Worm (Caenorhabditis elegans) whole organism, L4 larva: Measurements from ENCODE around the gene cmtr-1.
A peak's percentile ranks its signal among the peaks of the same experiment; 100 is the strongest.

ENCODE experiments used
- F26F4.8 ChIP-seq: fragments of 200-800 bp; sonication (Bioruptor generic); conservative IDR thresholded peaks from 2 replicates; pipeline ENCODE4 v1.3.6; 2022; ENCODE audit warnings: missing genetic modification characterization, missing compliant biosample characterization
- F37D6.2 ChIP-seq: sonication (generic microtip); optimal IDR thresholded peaks from 2 replicates; lab custom pipeline; 2016; ENCODE audit warnings: mild to moderate bottlenecking, missing genetic modification characterization, missing compliant biosample characterization
- T20F7.1 ChIP-seq: fragments of 200-800 bp; sonication (Bioruptor generic); optimal IDR thresholded peaks from 2 replicates; lab custom pipeline; 2018; ENCODE audit warnings: mild to moderate bottlenecking, missing genetic modification characterization, missing compliant biosample characterization
- T26A8.4 ChIP-seq: fragments of 200-800 bp; sonication (Bioruptor generic); IDR thresholded peaks from 2 replicates; pipeline ENCODE4 v1.3.6; 2022; ENCODE audit warnings: missing genetic modification characterization, missing compliant biosample characterization
- Y5F2A.4 ChIP-seq: fragments of 200-800 bp; sonication (Bioruptor generic); optimal IDR thresholded peaks from 2 replicates; lab custom pipeline; 2018; ENCODE audit warnings: mild to moderate bottlenecking, missing genetic modification characterization, missing compliant biosample characterization
- ZK546.5 ChIP-seq, 2 experiments: sonication (generic microtip); optimal IDR thresholded peaks; 2 replicates each; lab custom pipeline; 2017; ENCODE audit warnings: missing biosample characterization in 2 of 2, missing genetic modification characterization in 2 of 2
- aha-1 ChIP-seq: fragments of 150-350 bp; peaks from one replicate; lab custom pipeline; 2014; ENCODE audit warnings: missing biosample characterization, missing genetic modification characterization
- ama-1 ChIP-seq: fragments of 150-350 bp; optimal IDR thresholded peaks from 2 replicates; lab custom pipeline; 2014; ENCODE audit warnings: inconsistent platforms, mixed read lengths
- arid-1 ChIP-seq: fragments of 200-800 bp; sonication (Bioruptor generic); conservative IDR thresholded peaks from 2 replicates; pipeline ENCODE4 v1.3.6; 2022; ENCODE audit warnings: missing genetic modification reagents, missing genetic modification characterization, missing compliant biosample characterization
- ceh-20 ChIP-seq: fragments of 200-800 bp; sonication (Bioruptor generic); IDR thresholded peaks from 2 replicates; pipeline ENCODE4 v1.3.6; 2022; ENCODE audit warnings: missing genetic modification reagents, missing genetic modification characterization, missing compliant biosample characterization
- ctbp-1 ChIP-seq: fragments of 200-800 bp; sonication (Bioruptor generic); IDR thresholded peaks from 2 replicates; pipeline ENCODE4 v1.3.6; 2022; ENCODE audit warnings: missing genetic modification reagents, missing genetic modification characterization, missing compliant biosample characterization
- daf-16 ChIP-seq, 3 experiments: sonication (generic microtip); optimal IDR thresholded peaks; 2 replicates each; lab custom pipeline; 2016 to 2017; ENCODE audit warnings: missing genetic modification characterization in 3 of 3, missing genetic modification reagents in 3 of 3, mild to moderate bottlenecking in 2 of 3, missing compliant biosample characterization in 2 of 3, missing biosample characterization in 1 of 3, moderate library complexity in 1 of 3
- dmd-6 ChIP-seq: fragments of 200-800 bp; sonication (Bioruptor generic); IDR thresholded peaks from 2 replicates; pipeline ENCODE4 v1.3.6; 2022; ENCODE audit warnings: missing genetic modification reagents, missing genetic modification characterization, missing compliant biosample characterization
- egl-43 ChIP-seq: fragments of 200-800 bp; sonication (Bioruptor generic); IDR thresholded peaks from 2 replicates; pipeline ENCODE4 v1.3.6; 2022; ENCODE audit warnings: missing genetic modification reagents, missing genetic modification characterization, missing compliant biosample characterization
- hlh-11 ChIP-seq: fragments of 200-800 bp; sonication (Bioruptor generic); optimal IDR thresholded peaks from 2 replicates; lab custom pipeline; 2018; ENCODE audit warnings: mild to moderate bottlenecking, missing genetic modification characterization, missing compliant biosample characterization
- hlh-30 ChIP-seq: sonication (generic microtip); optimal IDR thresholded peaks from 2 replicates; lab custom pipeline; 2017; ENCODE audit warnings: antibody characterized with exemption, mild to moderate bottlenecking, missing genetic modification characterization, missing compliant biosample characterization; ENCODE audit not compliant: insufficient read depth
- hmg-1.1 ChIP-seq: fragments of 200-800 bp; sonication (Bioruptor generic); IDR thresholded peaks from 2 replicates; pipeline ENCODE4 v1.3.6; 2022; ENCODE audit warnings: missing genetic modification reagents, missing genetic modification characterization, missing compliant biosample characterization
- lin-1 ChIP-seq: fragments of 200-800 bp; sonication (Bioruptor generic); IDR thresholded peaks from 2 replicates; pipeline ENCODE4 v1.3.6; 2022; ENCODE audit warnings: missing genetic modification reagents, missing genetic modification characterization, missing compliant biosample characterization
- lin-15B ChIP-seq: fragments of 150-350 bp; sonication (generic microtip); optimal IDR thresholded peaks from 3 replicates; lab custom pipeline; 2014; ENCODE audit warnings: missing biosample characterization, missing genetic modification characterization
- lin-39 ChIP-seq: fragments of 150-350 bp; optimal IDR thresholded peaks from 2 replicates; lab custom pipeline; 2014; ENCODE audit warnings: missing biosample characterization, missing genetic modification reagents, missing genetic modification characterization
- madf-5 ChIP-seq, 2 experiments: fragments of 200-800 bp; sonication (Bioruptor generic); IDR thresholded peaks; 2 replicates each; pipeline ENCODE4 v1.3.6; 2022; ENCODE audit warnings: missing compliant biosample characterization in 2 of 2, missing genetic modification characterization in 2 of 2
- mdl-1 ChIP-seq, 2 experiments: fragments of 150-350 bp in 1 of 2; sonication (generic microtip) in 1 of 2; optimal IDR thresholded peaks; 2 replicates each; lab custom pipeline; 2014 to 2017; ENCODE audit warnings: missing biosample characterization in 2 of 2, missing genetic modification characterization in 2 of 2
- mes-2 ChIP-seq: sonication (generic microtip); optimal IDR thresholded peaks from 2 replicates; lab custom pipeline; 2016; ENCODE audit warnings: missing genotype, mild to moderate bottlenecking, missing genetic modification characterization, missing compliant biosample characterization; ENCODE audit not compliant: poor library complexity, severe bottlenecking
- nhr-10 ChIP-seq: fragments of 150-350 bp; optimal IDR thresholded peaks from 2 replicates; lab custom pipeline; 2014; ENCODE audit warnings: missing biosample characterization, missing genetic modification characterization
- nhr-42 ChIP-seq: fragments of 200-800 bp; sonication (Bioruptor generic); IDR thresholded peaks from 2 replicates; pipeline ENCODE4 v1.3.6; 2022; ENCODE audit warnings: missing genetic modification characterization, missing compliant biosample characterization
- nhr-77 ChIP-seq: fragments of 150-350 bp; optimal IDR thresholded peaks from 2 replicates; lab custom pipeline; 2014; ENCODE audit warnings: missing biosample characterization, missing genetic modification characterization
- php-3 ChIP-seq: fragments of 200-800 bp; sonication (Bioruptor generic); IDR thresholded peaks from 2 replicates; pipeline ENCODE4 v1.3.6; 2022; ENCODE audit warnings: missing genetic modification reagents, missing genetic modification characterization, missing compliant biosample characterization
- set-16 ChIP-seq: fragments of 200-800 bp; sonication (Bioruptor generic); IDR thresholded peaks from 2 replicates; pipeline ENCODE4 v1.3.6; 2022; ENCODE audit warnings: missing genetic modification reagents, missing genetic modification characterization, missing compliant biosample characterization
- skn-1 ChIP-seq: fragments of 150-350 bp; optimal IDR thresholded peaks from 2 replicates; lab custom pipeline; 2014; ENCODE audit warnings: missing biosample characterization, missing genetic modification characterization
- snpc-4 ChIP-seq: fragments of 150-350 bp; optimal IDR thresholded peaks from 2 replicates; lab custom pipeline; 2014; ENCODE audit warnings: missing biosample characterization, missing genetic modification characterization
- tag-97 ChIP-seq: fragments of 200-800 bp; sonication (Bioruptor generic); IDR thresholded peaks from 2 replicates; pipeline ENCODE4 v1.3.6; 2022; ENCODE audit warnings: missing genetic modification characterization, missing compliant biosample characterization
- vab-7 ChIP-seq: fragments of 200-800 bp; sonication (Bioruptor generic); IDR thresholded peaks from 2 replicates; pipeline ENCODE4 v1.3.6; 2022; ENCODE audit warnings: missing genetic modification reagents, missing genetic modification characterization, missing compliant biosample characterization
- zag-1 ChIP-seq: fragments of 150-350 bp; optimal IDR thresholded peaks from 2 replicates; lab custom pipeline; 2014; ENCODE audit warnings: missing biosample characterization, missing genetic modification characterization
- zip-2 ChIP-seq: fragments of 150-350 bp; optimal IDR thresholded peaks from 2 replicates; lab custom pipeline; 2014; ENCODE audit warnings: missing biosample characterization, missing genetic modification characterization

Gene cmtr-1

ce11 chrII:15026389-15026788 is 475 bp downstream of the cmtr-1 start:
- TF ChIP-seq lin-1 (GFP tag; lab: Robert Waterston, UW), result no peak
- TF ChIP-seq nhr-42 (GFP tag; lab: Robert Waterston, UW), result 0 out of 2 replicates have a peak, but pooled peaks have one; percentile 54
- peak; percentile 87 for TF ChIP-seq set-16 (GFP tag; lab: Robert Waterston, UW)
- no peak for TF ChIP-seq lin-15B (tag; lab: Kevin White, UChicago)
- no peak for TF ChIP-seq tag-97 (GFP tag; lab: Robert Waterston, UW)
- TF ChIP-seq F37D6.2 (tag; lab: Kevin White, UChicago), result no peak
- no peak for TF ChIP-seq nhr-10
- no peak for TF ChIP-seq T26A8.4
- TF ChIP-seq vab-7 (GFP tag; lab: Robert Waterston, UW), result no peak
- no peak for TF ChIP-seq lin-39 (tag; lab: Kevin White, UChicago)
- TF ChIP-seq, all 104 proteins: peak for 2

ce11 chrII:15037782-15038181 is 11.9 kb downstream of the cmtr-1 start, which contains the start of gene Y53F4B.14:
Gene Y53F4B.14 (plus strand): TSS chrII:15037991.
- TF ChIP-seq nhr-42 (GFP tag; lab: Robert Waterston, UW) (0 out of 2 replicates have a peak, but pooled peaks have one; percentile 7), nhr-77 (tag; lab: Kevin White, UChicago) (no peak), zip-2 (tag; lab: Kevin White, UChicago) (peak; percentile 81)

ce11 chrII:15039104-15039503 is 13.2 kb downstream of the cmtr-1 start, which contains the start of gene trip-4:
Gene trip-4 (plus strand): TSS chrII:15039404.
- no peak for TF ChIP-seq dmd-6 (GFP tag; lab: Robert Waterston, UW)
- no peak for TF ChIP-seq ZK546.5 (tag; optimal IDR thresholded peaks at IDR 0.05; lab: Kevin White, UChicago)
- TF ChIP-seq nhr-10, result no peak
- TF ChIP-seq daf-16 (GFP tag; optimal IDR thresholded peaks at IDR 0.05; lab: Kevin White, UChicago), result no peak
- TF ChIP-seq daf-16 (tag; optimal IDR thresholded peaks at IDR 0.05; lab: Kevin White, UChicago), result no peak
- TF ChIP-seq madf-5 (GFP tag; IDR thresholded peaks at IDR 0.05; lab: Robert Waterston, UW), result no peak
- no peak for TF ChIP-seq ama-1 (lab: Kevin White, UChicago)
- TF ChIP-seq mes-2, result no peak
- no peak for TF ChIP-seq T20F7.1 (GFP tag; lab: Kevin White, UChicago)
- TF ChIP-seq mdl-1 (tag; optimal IDR thresholded peaks at IDR 0.05; lab: Kevin White, UChicago), result no peak
- TF ChIP-seq zip-2 (tag; lab: Kevin White, UChicago), result no peak
- no peak for TF ChIP-seq arid-1
- TF ChIP-seq php-3 (GFP tag; lab: Robert Waterston, UW), result no peak
- TF ChIP-seq Y5F2A.4, result no peak
- TF ChIP-seq snpc-4 (tag; lab: Kevin White, UChicago), result no peak
- no peak for TF ChIP-seq zag-1
- no peak for TF ChIP-seq hlh-30
- TF ChIP-seq F26F4.8 (GFP tag; lab: Robert Waterston, UW), result no peak

- TF ChIP-seq skn-1 (tag; lab: Kevin White, UChicago), result no peak
Measured at ce11 chrII:15042310-15042709, 16.4 kb downstream of the cmtr-1 start.

ce11 chrII:15042783-15043182 is 16.9 kb downstream of the cmtr-1 start:
- TF ChIP-seq hlh-11 (tag; lab: Kevin White, UChicago) (peak; percentile 25), ctbp-1 (peak; percentile 70; the same call in 1 of the 2 replicates), mdl-1 (tag; optimal IDR thresholded peaks at IDR 0.05; lab: Kevin White, UChicago) (peak in 1 of 2 experiments; percentile 28), egl-43 (GFP tag; lab: Robert Waterston, UW) (0 out of 2 replicates have a peak, but pooled peaks have one; percentile 13), ceh-20 (GFP tag; lab: Robert Waterston, UW) (peak; percentile 75), F37D6.2 (tag; lab: Kevin White, UChicago) (peak; percentile 49), hlh-30 (peak; percentile 53), hmg-1.1 (GFP tag; lab: Robert Waterston, UW) (peak; percentile 57; the same call in 1 of the 2 replicates), arid-1 (0 out of 2 replicates have a peak, but pooled peaks have one; percentile 27), aha-1 (tag; lab: Kevin White, UChicago) (peak; percentile 96), php-3 (GFP tag; lab: Robert Waterston, UW) (0 out of 2 replicates have a peak, but pooled peaks have one; percentile 22), dmd-6 (GFP tag; lab: Robert Waterston, UW) (peak; percentile 66), set-16 (GFP tag; lab: Robert Waterston, UW) (peak; percentile 62)
